Worm (Caenorhabditis elegans): ENCODE data around the gene try-8.

ce11 chrV:7446965-7447364 is 7.2 kb downstream of the try-8 start, which contains the start of gene F25E5.5:
- TF ChIP-seq unc-62 (GFP tag; optimal IDR thresholded peaks at IDR 0.05) (no peak), dpff-1 (tag; optimal IDR thresholded peaks at IDR 0.05) (no peak), efl-1 (GFP tag; optimal IDR thresholded peaks at IDR 0.05) (no peak), attf-6 (GFP tag; IDR thresholded peaks at IDR 0.05) (no peak), die-1 (tag; optimal IDR thresholded peaks at IDR 0.05) (no peak), F57C9.4 (tag; optimal IDR thresholded peaks at IDR 0.05) (no peak), ccch-3 (GFP tag; optimal IDR thresholded peaks at IDR 0.05) (no peak), ama-1 (optimal IDR thresholded peaks at IDR 0.05) (no peak), ama-1 (GFP tag; optimal IDR thresholded peaks at IDR 0.05) (no peak), snpc-1.3 (tag; optimal IDR thresholded peaks at IDR 0.05; ENCODE audit: insufficient read depth) (no peak), madf-6 (GFP tag; IDR thresholded peaks at IDR 0.05) (no peak), repo-1 (tag; optimal IDR thresholded peaks at IDR 0.05) (no peak), hmg-20 (GFP tag; IDR thresholded peaks at IDR 0.05) (no peak), ztf-26 (tag; optimal IDR thresholded peaks at IDR 0.05) (no peak)
